Fruit fly (Drosophila melanogaster) whole organism, prepupa: ENCODE data around the gene Mkrn1.

Experiments
- CG10669 ChIP-seq: fragments of 200-800 bp; sonication (Bioruptor generic); optimal IDR thresholded peaks from 3 replicates; lab custom pipeline; 2018; ENCODE audit warnings: missing biosample characterization, mild to moderate bottlenecking, missing genetic modification characterization, moderate library complexity
- CG11762 ChIP-seq: fragments of 200-800 bp; sonication (Bioruptor generic); optimal IDR thresholded peaks from 3 replicates; lab custom pipeline; 2016; ENCODE audit warnings: missing biosample characterization, missing genetic modification characterization; ENCODE audit not compliant: insufficient read depth
- CG11902 ChIP-seq: fragments of 200-800 bp; sonication (Bioruptor generic); optimal IDR thresholded peaks from 3 replicates; lab custom pipeline; 2016; ENCODE audit warnings: missing biosample characterization, missing genetic modification characterization
- CG15336 ChIP-seq: fragments of 200-800 bp; sonication (Bioruptor generic); IDR thresholded peaks from 2 replicates; pipeline ENCODE4 v1.3.6; 2022; ENCODE audit warnings: missing biosample characterization, missing genetic modification characterization
- CG1621 ChIP-seq: fragments of 200-800 bp; sonication (Bioruptor generic); optimal IDR thresholded peaks from 3 replicates; lab custom pipeline; 2018; ENCODE audit warnings: missing biosample characterization, mild to moderate bottlenecking, missing genetic modification characterization
- CG16779 ChIP-seq: fragments of 200-800 bp; sonication (Bioruptor generic); optimal IDR thresholded peaks from 3 replicates; lab custom pipeline; 2017; ENCODE audit warnings: missing biosample characterization, mild to moderate bottlenecking, missing genetic modification characterization
- CG3032 ChIP-seq: fragments of 200-800 bp; optimal IDR thresholded peaks from 2 replicates; lab custom pipeline; 2019; ENCODE audit warnings: missing biosample characterization, mild to moderate bottlenecking, missing genetic modification characterization, moderate library complexity
- CG32006 ChIP-seq: fragments of 200-800 bp; sonication (Bioruptor generic); optimal IDR thresholded peaks from 3 replicates; lab custom pipeline; 2017; ENCODE audit warnings: missing biosample characterization, mild to moderate bottlenecking, missing genetic modification characterization
- CG3919 ChIP-seq: fragments of 200-800 bp; sonication (Bioruptor generic); optimal IDR thresholded peaks from 3 replicates; lab custom pipeline; 2016; ENCODE audit warnings: missing biosample characterization, missing genetic modification characterization
- CG4318 ChIP-seq: fragments of 200-800 bp; sonication (Bioruptor generic); optimal IDR thresholded peaks from 3 replicates; lab custom pipeline; 2017; ENCODE audit warnings: missing biosample characterization, mild to moderate bottlenecking, missing genetic modification characterization
- CG6792 ChIP-seq: fragments of 200-800 bp; sonication (Bioruptor generic); optimal IDR thresholded peaks from 3 replicates; lab custom pipeline; 2016; ENCODE audit warnings: missing biosample characterization, missing genetic modification characterization
- CG6808 ChIP-seq: fragments of 200-800 bp; sonication (Bioruptor generic); optimal IDR thresholded peaks from 3 replicates; lab custom pipeline; 2017; ENCODE audit warnings: missing biosample characterization, missing genetic modification characterization, mild to moderate bottlenecking, moderate library complexity, missing genetic modification reagents
- CG6854 ChIP-seq: fragments of 200-800 bp; sonication (Bioruptor generic); optimal IDR thresholded peaks from 2 replicates; lab custom pipeline; 2017; ENCODE audit warnings: missing biosample characterization, mild to moderate bottlenecking, missing genetic modification characterization
- CG7368 ChIP-seq: fragments of 200-800 bp; sonication (Bioruptor generic); optimal IDR thresholded peaks from 3 replicates; lab custom pipeline; 2016; ENCODE audit warnings: missing biosample characterization, missing genetic modification characterization
- CG8319 ChIP-seq: fragments of 200-800 bp; sonication (Bioruptor generic); optimal IDR thresholded peaks from 3 replicates; lab custom pipeline; 2016; ENCODE audit warnings: missing biosample characterization, missing genetic modification characterization
- Eip75B ChIP-seq: fragments of 200-800 bp; sonication (Bioruptor generic); optimal IDR thresholded peaks from 3 replicates; lab custom pipeline; 2016; ENCODE audit warnings: missing biosample characterization, missing genetic modification characterization
- Eip78C ChIP-seq: fragments of 200-800 bp; sonication (Bioruptor generic); peaks from one replicate; lab custom pipeline; 2016; ENCODE audit warnings: missing biosample characterization, missing genetic modification characterization
- Ets21C ChIP-seq: fragments of 200-800 bp; sonication (Bioruptor generic); optimal IDR thresholded peaks from 3 replicates; lab custom pipeline; 2016; ENCODE audit warnings: missing biosample characterization, missing genetic modification characterization
- Gug ChIP-seq: fragments of 200-800 bp; sonication (Bioruptor generic); IDR thresholded peaks from 2 replicates; pipeline ENCODE4 v1.3.6; 2022; ENCODE audit warnings: missing biosample characterization, missing genetic modification characterization
- Hr39 ChIP-seq: fragments of 200-800 bp; sonication (Bioruptor generic); optimal IDR thresholded peaks from 2 replicates; lab custom pipeline; 2016; ENCODE audit warnings: missing biosample characterization, missing genetic modification characterization
- Met ChIP-seq: fragments of 200-800 bp; sonication (Bioruptor generic); optimal IDR thresholded peaks from 3 replicates; lab custom pipeline; 2016; ENCODE audit warnings: missing biosample characterization, missing genetic modification characterization
- Smox ChIP-seq: fragments of 200-800 bp; sonication (Bioruptor generic); optimal IDR thresholded peaks from 3 replicates; lab custom pipeline; 2016; ENCODE audit warnings: missing biosample characterization, missing genetic modification characterization
- Sox102F ChIP-seq: fragments of 200-800 bp; sonication (Bioruptor generic); optimal IDR thresholded peaks from 2 replicates; lab custom pipeline; 2016; ENCODE audit warnings: missing biosample characterization, mild to moderate bottlenecking, missing genetic modification characterization
- Sox14 ChIP-seq: fragments of 200-800 bp; sonication (Bioruptor generic); optimal IDR thresholded peaks from 3 replicates; lab custom pipeline; 2016; ENCODE audit warnings: missing biosample characterization, missing genetic modification characterization
- Sox15 ChIP-seq: fragments of 200-800 bp; sonication (Bioruptor generic); optimal IDR thresholded peaks from 3 replicates; lab custom pipeline; 2016; ENCODE audit warnings: missing biosample characterization, missing genetic modification characterization
- acj6 ChIP-seq: fragments of 200-800 bp; sonication (Bioruptor generic); optimal IDR thresholded peaks from 3 replicates; lab custom pipeline; 2016; ENCODE audit warnings: missing biosample characterization, missing genetic modification characterization
- cyc ChIP-seq: fragments of 200-800 bp; sonication (Bioruptor generic); optimal IDR thresholded peaks from 3 replicates; lab custom pipeline; 2016; ENCODE audit warnings: missing biosample characterization, missing genetic modification characterization
- dac ChIP-seq: fragments of 200-800 bp; sonication (Bioruptor generic); optimal IDR thresholded peaks from 2 replicates; lab custom pipeline; 2017; ENCODE audit warnings: missing biosample characterization, mild to moderate bottlenecking, missing genetic modification characterization
- dsx ChIP-seq: fragments of 200-800 bp; optimal IDR thresholded peaks from 3 replicates; lab custom pipeline; 2019; ENCODE audit warnings: missing biosample characterization, mild to moderate bottlenecking, missing genetic modification characterization, moderate library complexity; ENCODE audit not compliant: poor library complexity, severe bottlenecking
- eg ChIP-seq: fragments of 200-800 bp; sonication (Bioruptor generic); IDR thresholded peaks from 3 replicates; pipeline ENCODE4 v1.3.6; 2022; ENCODE audit warnings: missing biosample characterization, missing genetic modification characterization
- fd59A ChIP-seq: fragments of 200-800 bp; sonication (Bioruptor generic); optimal IDR thresholded peaks from 2 replicates; lab custom pipeline; 2017; ENCODE audit warnings: missing biosample characterization, mild to moderate bottlenecking, missing genetic modification characterization, missing genetic modification reagents
- fkh ChIP-seq: fragments of 200-800 bp; sonication (Bioruptor generic); optimal IDR thresholded peaks from 3 replicates; lab custom pipeline; 2017; ENCODE audit warnings: missing biosample characterization, mild to moderate bottlenecking, missing genetic modification characterization, moderate library complexity
- lz ChIP-seq: fragments of 200-800 bp; sonication (Bioruptor generic); optimal IDR thresholded peaks from 3 replicates; lab custom pipeline; 2016; ENCODE audit warnings: missing biosample characterization, missing genetic modification characterization
- pdm3 ChIP-seq: fragments of 200-800 bp; sonication (Bioruptor generic); optimal IDR thresholded peaks from 3 replicates; lab custom pipeline; 2016; ENCODE audit warnings: missing biosample characterization, missing genetic modification characterization
- salr ChIP-seq, 2 experiments: fragments of 200-800 bp; sonication (Bioruptor generic); optimal IDR thresholded peaks; 3 replicates each; lab custom pipeline; 2016 to 2018; ENCODE audit warnings: missing biosample characterization in 2 of 2, missing genetic modification characterization in 2 of 2, mild to moderate bottlenecking in 1 of 2
- spab ChIP-seq: fragments of 200-800 bp; sonication (Bioruptor generic); optimal IDR thresholded peaks from 2 replicates; lab custom pipeline; 2017; ENCODE audit warnings: missing biosample characterization, mild to moderate bottlenecking, missing genetic modification characterization, missing genetic modification reagents
- ss ChIP-seq, 2 experiments: fragments of 200-800 bp; sonication (Bioruptor generic); optimal IDR thresholded peaks; 2 replicates in 1 of 2; 3 replicates in 1 of 2; lab custom pipeline; 2017 to 2018; ENCODE audit warnings: mild to moderate bottlenecking in 2 of 2, missing biosample characterization in 2 of 2, missing genetic modification characterization in 2 of 2, moderate library complexity in 1 of 2
- svp ChIP-seq: fragments of 200-800 bp; sonication (Bioruptor generic); peaks from one replicate; lab custom pipeline; 2016; ENCODE audit warnings: missing biosample characterization, missing genetic modification characterization
- vri ChIP-seq: fragments of 200-800 bp; sonication (Bioruptor generic); optimal IDR thresholded peaks from 3 replicates; lab custom pipeline; 2016; ENCODE audit warnings: missing biosample characterization, mild to moderate bottlenecking, missing genetic modification characterization

Gene Mkrn1

dm6 chr3L:21524071-21524889 is 9.2 kb downstream of the Mkrn1 start (continued):
- TF ChIP-seq Met, result no peak
- no peak for TF ChIP-seq fkh (GFP tag; lab: Kevin White, UChicago)
- peak; percentile 61 for TF ChIP-seq Eip75B (GFP tag; lab: Kevin White, UChicago)
- TF ChIP-seq eg, result no peak
- peak; percentile 31 for TF ChIP-seq CG3032 (tag; lab: Kevin White, UChicago)
- no peak for TF ChIP-seq CG10669 (GFP tag; lab: Kevin White, UChicago)
- peak; percentile 24 for TF ChIP-seq CG11762 (GFP tag; lab: Kevin White, UChicago)
- TF ChIP-seq Sox15 (GFP tag; lab: Kevin White, UChicago), result peak; percentile 12
- no peak for TF ChIP-seq CG11902
- TF ChIP-seq, all 60 proteins: peak for 18

DNA sequence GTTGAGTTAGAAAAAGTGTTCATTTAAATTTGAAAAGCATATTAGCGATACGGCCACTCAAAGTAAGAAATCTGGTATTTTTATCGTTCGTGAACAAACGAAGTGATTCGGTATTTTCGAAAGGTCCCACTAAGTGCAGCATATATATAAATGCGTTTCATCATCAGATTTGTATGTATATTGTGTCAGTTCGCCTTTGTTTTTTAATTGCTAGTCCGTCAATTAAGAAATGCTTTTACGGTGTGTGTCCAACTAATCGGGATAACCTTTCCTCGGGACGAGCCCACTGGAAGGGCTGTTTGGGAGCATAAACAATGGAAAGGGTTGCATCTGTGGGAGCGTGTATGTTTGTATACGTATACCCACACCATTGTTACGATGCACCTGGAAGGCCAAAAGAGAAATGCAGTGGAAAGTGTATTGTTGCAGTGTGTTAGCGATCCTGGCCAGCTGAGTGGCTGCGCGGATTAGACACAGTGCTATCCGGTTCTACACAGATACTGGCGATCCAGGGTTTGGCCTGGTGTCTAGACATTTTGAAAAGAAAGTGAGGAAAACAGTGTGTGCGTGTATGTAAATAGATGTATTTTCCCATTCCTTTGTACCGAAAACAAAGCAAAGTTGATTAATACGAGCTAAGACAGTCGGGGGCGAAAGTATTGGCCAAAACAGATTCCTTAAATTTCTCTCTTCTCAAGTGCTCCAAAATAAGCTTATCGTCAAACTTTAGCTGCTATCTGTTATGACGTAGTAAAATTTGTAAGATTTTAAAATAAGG is 10.3 kb downstream of the Mkrn1 start, which contains the start of gene CG7611:
TSS of gene CG7611 (plus strand) at position 128 of the 778 bp plus-strand sequence.
- TF ChIP-seq ss (GFP tag; optimal IDR thresholded peaks at IDR 0.05; lab: Kevin White, UChicago), result peak in 1 of 2 experiments; percentile 39
- peak; percentile 59 for TF ChIP-seq Sox14 (GFP tag; lab: Kevin White, UChicago)
- TF ChIP-seq Eip78C (GFP tag; lab: Kevin White, UChicago), result peak; percentile 54
- peak; percentile 35 for TF ChIP-seq vri (GFP tag; lab: Kevin White, UChicago)
- peak; percentile 50 for TF ChIP-seq dsx
- no peak for TF ChIP-seq CG8319
- peak; percentile 54 for TF ChIP-seq CG6854
- peak; percentile 79 for TF ChIP-seq svp (GFP tag; lab: Kevin White, UChicago)
- no peak for TF ChIP-seq cyc (GFP tag; lab: Kevin White, UChicago)
- TF ChIP-seq pdm3 (GFP tag; lab: Kevin White, UChicago), result no peak

- no peak for TF ChIP-seq CG32006 (GFP tag; lab: Kevin White, UChicago)
- TF ChIP-seq Sox15 (GFP tag; lab: Kevin White, UChicago), result no peak
- no peak for TF ChIP-seq acj6 (GFP tag; lab: Kevin White, UChicago)
- TF ChIP-seq CG3919 (GFP tag; lab: Kevin White, UChicago), result no peak
- TF ChIP-seq Eip78C (GFP tag; lab: Kevin White, UChicago), result no peak
- no peak for TF ChIP-seq Hr39
- no peak for TF ChIP-seq pdm3 (GFP tag; lab: Kevin White, UChicago)
- TF ChIP-seq lz (GFP tag; lab: Kevin White, UChicago), result no peak
- no peak for TF ChIP-seq CG6808 (GFP tag; lab: Kevin White, UChicago)
- no peak for TF ChIP-seq spab (GFP tag; lab: Kevin White, UChicago)
- no peak for TF ChIP-seq CG10669 (GFP tag; lab: Kevin White, UChicago)
- TF ChIP-seq Smox, result no peak
- TF ChIP-seq, all 60 proteins: peak for 0
Measured at dm6 chr3L:21518345-21518744, 15.2 kb downstream of the Mkrn1 start.

dm6 chr3L:21516716-21517266 is 16.7 kb downstream of the Mkrn1 start:
- peak; percentile 69 for TF ChIP-seq Eip75B (GFP tag; lab: Kevin White, UChicago)
- peak; percentile 39 for TF ChIP-seq cyc (GFP tag; lab: Kevin White, UChicago)
- TF ChIP-seq vri (GFP tag; lab: Kevin White, UChicago), result no peak
- no peak for TF ChIP-seq spab (GFP tag; lab: Kevin White, UChicago)
- TF ChIP-seq fd59A (GFP tag; lab: Kevin White, UChicago), result no peak
- peak; percentile 5 for TF ChIP-seq CG10669 (GFP tag; lab: Kevin White, UChicago)
- TF ChIP-seq CG8319, result peak; percentile 18
- TF ChIP-seq CG11762 (GFP tag; lab: Kevin White, UChicago), result peak; percentile 50
- no peak for TF ChIP-seq eg
- TF ChIP-seq Eip78C (GFP tag; lab: Kevin White, UChicago), result peak; percentile 48
- peak; percentile 12 for TF ChIP-seq Ets21C
- TF ChIP-seq CG3032 (tag; lab: Kevin White, UChicago), result peak; percentile 19
- TF ChIP-seq salr (GFP tag; optimal IDR thresholded peaks at IDR 0.05; lab: Kevin White, UChicago), result no peak
- no peak for TF ChIP-seq CG16779 (tag; lab: Kevin White, UChicago)
- TF ChIP-seq Hr39, result peak; percentile 54
- no peak for TF ChIP-seq CG1621 (tag; lab: Kevin White, UChicago)
- TF ChIP-seq dac (GFP tag; lab: Kevin White, UChicago), result no peak
- TF ChIP-seq CG4318 (GFP tag; lab: Kevin White, UChicago), result no peak
- TF ChIP-seq CG6854, result no peak
- peak; percentile 57 for TF ChIP-seq CG6792 (GFP tag; lab: Kevin White, UChicago)
- no peak for TF ChIP-seq svp (GFP tag; lab: Kevin White, UChicago)
- TF ChIP-seq Smox, result peak; percentile 50
- peak; percentile 56 for TF ChIP-seq Sox102F
- no peak for TF ChIP-seq CG15336 (GFP tag; lab: Robert Waterston, UW)
- peak; percentile 23 for TF ChIP-seq dsx
- peak; percentile 36 for TF ChIP-seq CG7368
- no peak for TF ChIP-seq Gug (GFP tag; lab: Robert Waterston, UW)
